Worm (Caenorhabditis elegans) whole organism, L3 larva: ENCODE data around the gene F54D5.9.

Experiments
- ZK546.5 ChIP-seq: sonication (generic microtip); optimal IDR thresholded peaks from 2 replicates; lab custom pipeline; 2017; ENCODE audit warnings: missing biosample characterization, missing genetic modification characterization
- ama-1 ChIP-seq: fragments of 150-350 bp; optimal IDR thresholded peaks from 2 replicates; lab custom pipeline; 2018
- ceh-16 ChIP-seq: sonication (generic microtip); optimal IDR thresholded peaks from 2 replicates; lab custom pipeline; 2017; ENCODE audit warnings: missing biosample characterization, missing genetic modification characterization
- ceh-28 ChIP-seq: fragments of 150-350 bp; optimal IDR thresholded peaks from 2 replicates; lab custom pipeline; 2014; ENCODE audit warnings: missing biosample characterization, missing genetic modification reagents, missing genetic modification characterization
- ceh-9 ChIP-seq: sonication (generic microtip); optimal IDR thresholded peaks from 2 replicates; lab custom pipeline; 2018; ENCODE audit warnings: missing biosample characterization, missing genetic modification characterization
- daf-12 ChIP-seq: fragments of 150-350 bp; optimal IDR thresholded peaks from 2 replicates; lab custom pipeline; 2014; ENCODE audit warnings: missing biosample characterization, missing genetic modification reagents, missing genetic modification characterization
- egl-27 ChIP-seq: sonication (generic microtip); optimal IDR thresholded peaks from 4 replicates; lab custom pipeline; 2017; ENCODE audit warnings: missing biosample characterization, missing genetic modification reagents, missing genetic modification characterization
- egl-5 ChIP-seq: fragments of 150-350 bp; optimal IDR thresholded peaks from 2 replicates; lab custom pipeline; 2017; ENCODE audit warnings: missing biosample characterization, missing genetic modification reagents, missing genetic modification characterization, inconsistent platforms
- elt-1 ChIP-seq: fragments of 150-350 bp; optimal IDR thresholded peaks from 2 replicates; lab custom pipeline; 2014; ENCODE audit warnings: missing biosample characterization, missing genetic modification characterization
- elt-2 ChIP-seq: sonication (generic microtip); optimal IDR thresholded peaks from 2 replicates; lab custom pipeline; 2016; ENCODE audit warnings: missing genetic modification reagents, mild to moderate bottlenecking, missing genetic modification characterization, missing compliant biosample characterization
- elt-3 ChIP-seq, 3 experiments: fragments of 150-350 bp in 1 of 3; sonication (generic microtip) in 2 of 3; optimal IDR thresholded peaks; 2 replicates in 2 of 3; 4 replicates in 1 of 3; lab custom pipeline; 2014 to 2017; ENCODE audit warnings: missing biosample characterization in 3 of 3, missing genetic modification characterization in 3 of 3
- eor-1 ChIP-seq, 2 experiments: fragments of 150-350 bp; optimal IDR thresholded peaks; 2 replicates each; lab custom pipeline; 2014 to 2018; ENCODE audit warnings: missing biosample characterization in 2 of 2, missing genetic modification characterization in 2 of 2
- fkh-10 ChIP-seq: sonication (generic microtip); optimal IDR thresholded peaks from 2 replicates; lab custom pipeline; 2017; ENCODE audit warnings: missing biosample characterization, missing genetic modification reagents, missing genetic modification characterization
- fos-1 ChIP-seq: fragments of 150-350 bp; optimal IDR thresholded peaks from 2 replicates; lab custom pipeline; 2014; ENCODE audit warnings: missing biosample characterization, missing genetic modification characterization
- hmg-11 ChIP-seq: sonication (generic microtip); optimal IDR thresholded peaks from 2 replicates; lab custom pipeline; 2016; ENCODE audit warnings: missing genetic modification characterization, missing compliant biosample characterization
- jun-1 ChIP-seq: fragments of 150-350 bp; optimal IDR thresholded peaks from 2 replicates; lab custom pipeline; 2014; ENCODE audit warnings: missing biosample characterization, missing genetic modification reagents, missing genetic modification characterization
- lin-39 ChIP-seq: fragments of 150-350 bp; optimal IDR thresholded peaks from 2 replicates; lab custom pipeline; 2018; ENCODE audit warnings: missing biosample characterization, missing genetic modification reagents, missing genetic modification characterization
- lsy-12 ChIP-seq: sonication (generic microtip); optimal IDR thresholded peaks from 2 replicates; lab custom pipeline; 2016; ENCODE audit warnings: mild to moderate bottlenecking, missing genetic modification characterization, missing compliant biosample characterization
- mdl-1 ChIP-seq: fragments of 150-350 bp; optimal IDR thresholded peaks from 2 replicates; lab custom pipeline; 2014; ENCODE audit warnings: missing biosample characterization, missing genetic modification characterization
- mml-1 ChIP-seq: fragments of 150-350 bp; sonication (generic microtip); optimal IDR thresholded peaks from 3 replicates; lab custom pipeline; 2014; ENCODE audit warnings: missing biosample characterization, missing genetic modification characterization
- nfya-1 ChIP-seq: sonication (generic microtip); optimal IDR thresholded peaks from 2 replicates; lab custom pipeline; 2017; ENCODE audit warnings: missing genetic modification characterization, mild to moderate bottlenecking, missing compliant biosample characterization, antibody characterized with exemption, moderate library complexity; ENCODE audit not compliant: insufficient read depth
- nhr-12 ChIP-seq: fragments of 150-350 bp; optimal IDR thresholded peaks from 2 replicates; lab custom pipeline; 2014; ENCODE audit warnings: missing biosample characterization, missing genetic modification characterization
- nhr-237 ChIP-seq: fragments of 150-350 bp; optimal IDR thresholded peaks from 2 replicates; lab custom pipeline; 2014; ENCODE audit warnings: missing biosample characterization, missing genetic modification characterization
- nhr-25 ChIP-seq: sonication (generic microtip); optimal IDR thresholded peaks from 2 replicates; lab custom pipeline; 2017; ENCODE audit warnings: missing biosample characterization, missing genetic modification characterization
- nhr-76 ChIP-seq: fragments of 150-350 bp; sonication (generic microtip); optimal IDR thresholded peaks from 5 replicates; lab custom pipeline; 2014; ENCODE audit warnings: missing biosample characterization, missing genetic modification characterization
- nhr-77 ChIP-seq: fragments of 150-350 bp; optimal IDR thresholded peaks from 2 replicates; lab custom pipeline; 2014; ENCODE audit warnings: missing biosample characterization, missing genetic modification characterization
- pqm-1 ChIP-seq: fragments of 150-350 bp; optimal IDR thresholded peaks from 2 replicates; lab custom pipeline; 2017; ENCODE audit warnings: missing biosample characterization, missing genetic modification characterization, inconsistent platforms
- sea-2 ChIP-seq: fragments of 150-350 bp; sonication (generic microtip); optimal IDR thresholded peaks from 4 replicates; lab custom pipeline; 2014; ENCODE audit warnings: missing biosample characterization, missing genetic modification reagents, missing genetic modification characterization
- skn-1 ChIP-seq: fragments of 150-350 bp; optimal IDR thresholded peaks from 2 replicates; lab custom pipeline; 2014; ENCODE audit warnings: missing biosample characterization, missing genetic modification characterization
- snpc-4 ChIP-seq: fragments of 150-350 bp; optimal IDR thresholded peaks from 2 replicates; lab custom pipeline; 2014; ENCODE audit warnings: missing biosample characterization, missing genetic modification characterization
- tbx-2 ChIP-seq: sonication (generic microtip); optimal IDR thresholded peaks from 2 replicates; lab custom pipeline; 2016; ENCODE audit warnings: mild to moderate bottlenecking, missing genetic modification characterization, missing compliant biosample characterization
- unc-62 ChIP-seq: fragments of 150-350 bp; sonication (generic microtip); optimal IDR thresholded peaks from 4 replicates; lab custom pipeline; 2014; ENCODE audit warnings: missing biosample characterization, missing genetic modification reagents, missing genetic modification characterization
- zag-1 ChIP-seq: fragments of 150-350 bp; optimal IDR thresholded peaks from 2 replicates; lab custom pipeline; 2014; ENCODE audit warnings: missing biosample characterization, missing genetic modification characterization

Gene F54D5.9

DNA sequence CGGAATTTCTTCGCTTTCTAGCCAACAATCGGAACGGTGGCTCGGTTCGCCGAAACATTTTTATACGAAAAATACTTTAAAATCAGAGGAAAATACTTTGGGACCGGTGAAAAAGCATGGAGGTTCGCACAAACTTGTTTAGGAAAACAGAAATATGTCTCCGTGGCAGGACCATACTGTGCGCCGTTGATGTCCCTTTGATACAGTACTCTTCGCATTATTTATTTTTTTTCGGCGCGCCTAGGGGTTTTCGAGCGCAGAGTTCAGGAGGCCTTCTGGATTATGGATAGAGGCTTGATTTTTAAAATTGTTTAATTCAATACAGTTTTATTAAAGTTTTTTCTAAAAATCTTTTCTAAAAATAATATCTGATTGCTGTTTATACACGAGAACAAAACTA, at the start of gene F54D5.9:
TSS of gene F54D5.9 (minus strand) at position 115 of the 400 bp plus-strand sequence.
- TF ChIP-seq ama-1, result peak; percentile 3
- TF ChIP-seq mdl-1, result no peak
- no peak for TF ChIP-seq unc-62 (GFP tag; lab: Kevin White, UChicago)
- TF ChIP-seq, all 47 proteins: peak for 1

DNA sequence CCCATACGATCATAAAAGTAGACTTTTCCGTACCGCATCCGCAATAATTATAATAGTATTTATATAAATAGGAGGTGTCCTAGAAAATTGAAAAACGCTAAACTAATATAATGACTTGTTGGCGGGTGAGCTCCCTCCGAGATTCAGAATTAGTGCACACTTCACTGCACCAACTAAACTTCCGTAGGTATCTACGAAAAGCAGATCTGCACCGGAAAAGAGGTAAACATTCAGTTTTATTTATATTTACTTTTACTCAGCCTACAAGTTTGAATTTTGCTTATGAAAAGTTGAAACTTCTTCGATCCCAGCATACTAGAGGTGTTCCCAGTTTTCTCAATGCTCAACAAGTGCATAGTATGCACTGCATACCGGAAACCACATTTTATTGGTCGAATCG, 47.4 kb upstream of the F54D5.9 start, which contains the start of gene F07A11.1:
TSS of gene F07A11.1 (minus strand) at position 101 of the 400 bp plus-strand sequence.
- TF ChIP-seq fos-1 (no peak), mml-1 (tag; lab: Kevin White, UChicago) (no peak), ceh-16 (tag; lab: Kevin White, UChicago) (no peak), nhr-76 (tag; lab: Kevin White, UChicago) (no peak), elt-3 (tag; optimal IDR thresholded peaks at IDR 0.05; lab: Kevin White, UChicago) (no peak)
- TF ChIP-seq, all 47 proteins: peak for 0

DNA sequence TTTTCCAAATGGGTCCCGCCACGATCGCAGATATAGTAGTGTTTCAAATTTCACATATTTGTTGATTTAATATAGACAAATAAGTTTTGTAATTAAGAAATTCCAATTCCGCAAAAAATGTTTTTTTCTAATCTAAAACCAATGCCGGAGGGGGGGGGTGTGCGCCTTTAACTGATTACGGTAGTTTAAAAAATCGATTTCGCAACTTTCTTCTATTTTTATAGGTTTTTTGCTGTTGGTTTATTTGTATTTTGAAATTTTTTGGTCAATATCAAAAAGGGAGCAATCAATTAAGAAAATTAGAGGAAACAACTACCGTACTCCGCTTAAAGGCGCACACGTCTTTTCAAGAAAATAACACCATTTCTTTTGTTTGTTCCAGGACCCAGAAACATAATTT, 46.9 kb upstream of the F54D5.9 start:
- TF ChIP-seq pqm-1 (tag; lab: Kevin White, UChicago), result no peak
- TF ChIP-seq mml-1 (tag; lab: Kevin White, UChicago), result no peak
- no peak for TF ChIP-seq jun-1
- no peak for TF ChIP-seq lin-39 (tag; lab: Kevin White, UChicago)
- TF ChIP-seq ceh-9, result no peak
- no peak for TF ChIP-seq nhr-12 (tag; lab: Kevin White, UChicago)
- TF ChIP-seq nfya-1 (tag; lab: Kevin White, UChicago), result no peak
- no peak for TF ChIP-seq fos-1
- TF ChIP-seq nhr-237 (tag; lab: Kevin White, UChicago), result no peak
- TF ChIP-seq tbx-2 (tag; lab: Kevin White, UChicago), result no peak
- TF ChIP-seq ceh-28 (tag; lab: Kevin White, UChicago), result no peak
- TF ChIP-seq nhr-25 (tag; lab: Kevin White, UChicago), result no peak
- no peak for TF ChIP-seq zag-1
- no peak for TF ChIP-seq daf-12 (tag; lab: Kevin White, UChicago)
- no peak for TF ChIP-seq lsy-12 (tag; lab: Kevin White, UChicago)
- TF ChIP-seq mdl-1, result no peak
- TF ChIP-seq nhr-77, result no peak
- TF ChIP-seq unc-62 (GFP tag; lab: Kevin White, UChicago), result no peak

DNA sequence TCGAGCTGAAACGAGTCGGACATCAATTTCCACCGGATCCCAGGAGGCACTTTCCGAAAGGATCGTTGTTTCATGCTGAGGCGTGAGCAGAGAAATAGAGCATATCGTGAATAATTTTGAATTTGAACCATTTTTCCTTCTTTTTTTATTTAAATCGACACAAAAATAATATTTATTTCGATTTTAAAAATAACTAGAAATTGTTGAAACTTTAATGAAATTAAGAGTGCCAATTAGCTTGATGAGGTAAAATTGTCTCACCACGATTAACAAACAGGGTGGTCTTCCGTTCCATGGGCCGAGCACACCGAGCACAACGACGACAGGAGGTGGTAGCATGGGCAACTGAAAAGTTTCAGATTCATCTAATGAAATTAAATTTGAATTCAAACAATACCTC, 43.7 kb upstream of the F54D5.9 start:
- TF ChIP-seq ceh-28 (tag; lab: Kevin White, UChicago) (no peak), ama-1 (no peak), unc-62 (GFP tag; lab: Kevin White, UChicago) (no peak), fkh-10 (GFP tag; lab: Kevin White, UChicago) (no peak), skn-1 (tag; lab: Kevin White, UChicago) (no peak), mml-1 (tag; lab: Kevin White, UChicago) (no peak), eor-1 (tag; optimal IDR thresholded peaks at IDR 0.05; lab: Kevin White, UChicago) (no peak), lin-39 (tag; lab: Kevin White, UChicago) (no peak), elt-1 (tag; lab: Kevin White, UChicago) (no peak), mdl-1 (no peak), nhr-76 (tag; lab: Kevin White, UChicago) (no peak), egl-5 (tag; lab: Kevin White, UChicago) (no peak), egl-27 (tag; lab: Kevin White, UChicago) (no peak), daf-12 (tag; lab: Kevin White, UChicago) (no peak), ZK546.5 (tag; lab: Kevin White, UChicago) (no peak), nfya-1 (tag; lab: Kevin White, UChicago) (no peak), snpc-4 (no peak), ceh-9 (no peak), hmg-11 (tag; lab: Kevin White, UChicago) (no peak)

DNA sequence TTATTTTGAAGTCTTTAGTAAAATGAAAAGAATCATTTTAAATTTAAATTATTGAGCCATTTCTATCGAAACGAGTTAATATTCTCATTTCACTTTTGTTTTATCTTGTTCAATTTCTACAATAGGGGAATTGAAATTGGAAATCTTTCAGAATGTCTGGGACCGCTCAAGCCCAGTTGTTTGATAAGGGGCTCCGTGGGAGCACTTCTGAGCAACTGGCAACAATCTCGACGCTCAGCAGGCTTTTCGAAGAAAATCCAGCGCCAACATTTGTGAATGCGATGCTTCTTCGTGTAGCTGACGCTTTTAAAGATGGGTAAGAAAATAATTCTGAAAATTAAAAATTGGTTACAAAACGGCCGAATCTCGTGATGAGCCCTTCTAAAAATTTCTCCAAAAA, 38.1 kb upstream of the F54D5.9 start, which contains the start of gene ints-7:
TSS of gene ints-7 (plus strand) at position 152 of the 400 bp plus-strand sequence.
- TF ChIP-seq nfya-1 (tag; lab: Kevin White, UChicago) (no peak), ceh-9 (no peak), mml-1 (tag; lab: Kevin White, UChicago) (no peak), eor-1 (tag; optimal IDR thresholded peaks at IDR 0.05; lab: Kevin White, UChicago) (no peak), ama-1 (no peak), fos-1 (no peak), sea-2 (GFP tag; lab: Kevin White, UChicago) (no peak), elt-2 (no peak), nhr-12 (tag; lab: Kevin White, UChicago) (no peak), mdl-1 (no peak), ZK546.5 (tag; lab: Kevin White, UChicago) (no peak)
- TF ChIP-seq, all 47 proteins: peak for 0
